Worm (Caenorhabditis elegans): ENCODE measurements around the gene F14F8.8.

- no peak for TF ChIP-seq pqm-1 (tag; optimal IDR thresholded peaks at IDR 0.05)
- TF ChIP-seq lin-11 (tag; optimal IDR thresholded peaks at IDR 0.05) = no peak
- no peak for TF ChIP-seq dve-1 (tag; optimal IDR thresholded peaks at IDR 0.05)
These were observed 25.7 kb downstream of the F14F8.8 start, which contains the start of gene W06G6.9 for ce11 chrV:16646372-16646771.
